Fruit fly (Drosophila melanogaster) whole organism, embryonic: ENCODE measurements around the gene CG31960.

ENCODE experiments used
- Awh ChIP-seq: fragments of 200-800 bp; sonication (Bioruptor generic); IDR thresholded peaks from 2 replicates; pipeline ENCODE4, ENCODE4 v1.3.6; 2022; ENCODE audit warnings: missing biosample characterization, missing genetic modification characterization
- B-H1 ChIP-seq: fragments of 200-800 bp; sonication (Bioruptor generic); IDR thresholded peaks from 3 replicates; pipeline ENCODE4 v1.3.6; 2022; ENCODE audit warnings: missing biosample characterization, missing genetic modification characterization
- CG10209 ChIP-seq: fragments of 200-800 bp; sonication (Bioruptor generic); optimal IDR thresholded peaks from 3 replicates; lab custom pipeline; 2017; ENCODE audit warnings: missing biosample characterization, mild to moderate bottlenecking, missing genetic modification characterization, missing genetic modification reagents
- CG10979 ChIP-seq: fragments of 200-800 bp; sonication (Bioruptor generic); optimal IDR thresholded peaks from 2 replicates; lab custom pipeline; 2018; ENCODE audit warnings: missing biosample characterization, mild to moderate bottlenecking, missing genetic modification characterization, moderate library complexity
- CG11085 ChIP-seq: fragments of 200-800 bp; sonication (Bioruptor generic); IDR thresholded peaks from 2 replicates; pipeline ENCODE4 v1.3.6; 2022; ENCODE audit warnings: missing biosample characterization, missing genetic modification characterization
- CG11398 ChIP-seq: fragments of 200-800 bp; sonication (Bioruptor generic); optimal IDR thresholded peaks from 2 replicates; lab custom pipeline; 2016; ENCODE audit warnings: missing biosample characterization, missing genetic modification characterization
- CG13624 ChIP-seq: fragments of 200-800 bp; sonication (Bioruptor generic); optimal IDR thresholded peaks from 2 replicates; lab custom pipeline; 2016; ENCODE audit warnings: missing biosample characterization, missing genetic modification characterization
- CG1529 ChIP-seq: fragments of 200-800 bp; sonication (Bioruptor generic); optimal IDR thresholded peaks from 3 replicates; lab custom pipeline; 2018; ENCODE audit warnings: missing biosample characterization, missing genetic modification characterization
- CG16815 ChIP-seq: fragments of 200-800 bp; sonication (Bioruptor generic); optimal IDR thresholded peaks from 3 replicates; lab custom pipeline; 2017; ENCODE audit warnings: missing biosample characterization, mild to moderate bottlenecking, missing genetic modification characterization
- CG18262 ChIP-seq: fragments of 200-800 bp; optimal IDR thresholded peaks from 3 replicates; lab custom pipeline; 2019; ENCODE audit warnings: missing biosample characterization, mild to moderate bottlenecking, missing genetic modification characterization, moderate library complexity
- CG18764 ChIP-seq: fragments of 200-800 bp; sonication (Bioruptor generic); optimal IDR thresholded peaks from 3 replicates; lab custom pipeline; 2016; ENCODE audit warnings: missing biosample characterization, missing genetic modification characterization
- CG32767 ChIP-seq: fragments of 200-800 bp; sonication (Bioruptor generic); IDR thresholded peaks from 2 replicates; pipeline ENCODE4 v1.3.6; 2022; ENCODE audit warnings: missing biosample characterization, missing genetic modification characterization
- CG3838 ChIP-seq: fragments of 200-800 bp; sonication (Bioruptor generic); optimal IDR thresholded peaks from 3 replicates; lab custom pipeline; 2016; ENCODE audit warnings: missing biosample characterization, missing genetic modification characterization
- CG3995 ChIP-seq: fragments of 200-800 bp; sonication (Bioruptor generic); optimal IDR thresholded peaks from 3 replicates; lab custom pipeline; 2016; ENCODE audit warnings: missing biosample characterization, missing genetic modification characterization
- CG42726 ChIP-seq: fragments of 200-800 bp; sonication (Bioruptor generic); IDR thresholded peaks from 2 replicates; pipeline ENCODE4 v1.3.6; 2022; ENCODE audit warnings: missing biosample characterization, missing genetic modification characterization; ENCODE audit not compliant: partially characterized antibody
- CG43689 ChIP-seq: fragments of 200-800 bp; sonication (Bioruptor generic); IDR thresholded peaks from 2 replicates; pipeline ENCODE4 v1.3.6; 2022; ENCODE audit warnings: missing biosample characterization, missing genetic modification characterization
- CG7271 ChIP-seq: fragments of 200-800 bp; sonication (Bioruptor generic); optimal IDR thresholded peaks from 2 replicates; lab custom pipeline; 2018; ENCODE audit warnings: missing biosample characterization, mild to moderate bottlenecking, missing genetic modification characterization, moderate library complexity
- CG7963 ChIP-seq: fragments of 200-800 bp; sonication (Bioruptor generic); IDR thresholded peaks from 3 replicates; pipeline ENCODE4 v1.3.6; 2022; ENCODE audit warnings: missing biosample characterization, missing genetic modification characterization; ENCODE audit not compliant: partially characterized antibody
- CG8765 ChIP-seq: fragments of 200-800 bp; sonication (Bioruptor generic); IDR thresholded peaks from 2 replicates; pipeline ENCODE4 v1.3.6; 2022; ENCODE audit warnings: missing biosample characterization, missing genetic modification characterization
- HLHmδ ChIP-seq: fragments of 200-800 bp; sonication (Bioruptor generic); optimal IDR thresholded peaks from 2 replicates; lab custom pipeline; 2018; ENCODE audit warnings: missing biosample characterization, mild to moderate bottlenecking, missing genetic modification characterization, moderate library complexity
- Hmr ChIP-seq: fragments of 200-800 bp; sonication (Bioruptor generic); optimal IDR thresholded peaks from 3 replicates; lab custom pipeline; 2017; ENCODE audit warnings: mild to moderate bottlenecking, missing biosample characterization, missing genetic modification reagents, missing genetic modification characterization
- Nf-YB ChIP-seq: fragments of 200-800 bp; sonication (Bioruptor generic); optimal IDR thresholded peaks from 3 replicates; lab custom pipeline; 2019; ENCODE audit warnings: missing biosample characterization, mild to moderate bottlenecking, missing genetic modification characterization, moderate library complexity
- Sry-β ChIP-seq: fragments of 200-800 bp; sonication (Bioruptor generic); optimal IDR thresholded peaks from 2 replicates; lab custom pipeline; 2018; ENCODE audit warnings: missing biosample characterization, mild to moderate bottlenecking, missing genetic modification characterization, moderate library complexity
- Ssrp ChIP-seq: fragments of 200-800 bp; sonication (Bioruptor generic); optimal IDR thresholded peaks from 2 replicates; lab custom pipeline; 2018; ENCODE audit warnings: missing biosample characterization, mild to moderate bottlenecking, missing genetic modification characterization, moderate library complexity
- TFAM ChIP-seq: fragments of 200-800 bp; sonication (Bioruptor generic); optimal IDR thresholded peaks from 2 replicates; lab custom pipeline; 2017; ENCODE audit warnings: missing biosample characterization, missing genetic modification characterization, inconsistent platforms
- Taf1 ChIP-seq: fragments of 200-800 bp; sonication (Bioruptor generic); IDR thresholded peaks from 2 replicates; pipeline ENCODE4 v1.3.6; 2022; ENCODE audit warnings: missing biosample characterization, missing genetic modification characterization
- Usf ChIP-seq: fragments of 200-800 bp; sonication (Bioruptor generic); optimal IDR thresholded peaks from 2 replicates; lab custom pipeline; 2017; ENCODE audit warnings: missing genotype, missing biosample characterization, missing genetic modification characterization
- ara ChIP-seq: fragments of 200-800 bp; sonication (Bioruptor generic); IDR thresholded peaks from 2 replicates; pipeline ENCODE4 v1.3.6; 2022; ENCODE audit warnings: missing biosample characterization, missing genetic modification characterization
- ash1 ChIP-seq: fragments of 200-800 bp; sonication (Bioruptor generic); optimal IDR thresholded peaks from 2 replicates; lab custom pipeline; 2018; ENCODE audit warnings: missing biosample characterization, mild to moderate bottlenecking, missing genetic modification characterization
- bbx ChIP-seq: fragments of 200-800 bp; sonication (Bioruptor generic); IDR thresholded peaks from 2 replicates; pipeline ENCODE4 v1.3.6; 2022; ENCODE audit warnings: missing biosample characterization, missing genetic modification characterization; ENCODE audit not compliant: partially characterized antibody
- bigmax ChIP-seq: fragments of 200-800 bp; sonication (Bioruptor generic); optimal IDR thresholded peaks from 2 replicates; lab custom pipeline; 2018; ENCODE audit warnings: missing biosample characterization, mild to moderate bottlenecking, missing genetic modification characterization
- bowl ChIP-seq: fragments of 200-800 bp; sonication (Bioruptor generic); IDR thresholded peaks from 2 replicates; pipeline ENCODE4 v1.3.6; 2022; ENCODE audit warnings: missing biosample characterization, missing genetic modification characterization
- cas ChIP-seq: fragments of 200-800 bp; sonication (Bioruptor generic); IDR thresholded peaks from 2 replicates; pipeline ENCODE4 v1.3.6; 2022; ENCODE audit warnings: missing biosample characterization, missing genetic modification characterization
- croc ChIP-seq: fragments of 200-800 bp; sonication (Bioruptor generic); conservative IDR thresholded peaks from 3 replicates; pipeline ENCODE4 v1.3.6; 2022; ENCODE audit warnings: missing biosample characterization, missing genetic modification characterization
- cwo ChIP-seq: fragments of 200-800 bp; sonication (Bioruptor generic); optimal IDR thresholded peaks from 3 replicates; lab custom pipeline; 2017; ENCODE audit warnings: missing biosample characterization, missing genetic modification characterization, mild to moderate bottlenecking, moderate library complexity, missing genetic modification reagents
- dati ChIP-seq: fragments of 200-800 bp; sonication (Bioruptor generic); IDR thresholded peaks from 2 replicates; pipeline ENCODE4 v1.3.6; 2022; ENCODE audit warnings: missing biosample characterization, missing genetic modification characterization
- en ChIP-seq: fragments of 200-800 bp; sonication (Bioruptor generic); optimal IDR thresholded peaks from 2 replicates; lab custom pipeline; 2016; ENCODE audit warnings: missing biosample characterization, missing genetic modification characterization
- eve ChIP-seq, 2 experiments: fragments of >200 bp; optimal IDR thresholded peaks; 2 replicates each; lab custom pipeline; 2017; ENCODE audit warnings: missing biosample characterization in 2 of 2, missing genetic modification characterization in 2 of 2
- fd3F ChIP-seq: fragments of 200-800 bp; sonication (Bioruptor generic); optimal IDR thresholded peaks from 2 replicates; lab custom pipeline; 2018; ENCODE audit warnings: missing biosample characterization, mild to moderate bottlenecking, missing genetic modification characterization, moderate library complexity
- hb ChIP-seq: fragments of 200-800 bp; sonication (Bioruptor generic); IDR thresholded peaks from 3 replicates; pipeline ENCODE4 v1.3.6; 2022; ENCODE audit warnings: missing biosample characterization, missing genetic modification characterization; ENCODE audit not compliant: partially characterized antibody
- hth ChIP-seq: fragments of >200 bp; optimal IDR thresholded peaks from 2 replicates; lab custom pipeline; 2017; ENCODE audit warnings: inconsistent platforms
- ken ChIP-seq: fragments of 200-800 bp; sonication (Bioruptor generic); IDR thresholded peaks from 3 replicates; pipeline ENCODE4 v1.3.6; 2022; ENCODE audit warnings: missing biosample characterization, missing genetic modification characterization
- klu ChIP-seq: fragments of 200-800 bp; sonication (Bioruptor generic); IDR thresholded peaks from 2 replicates; pipeline ENCODE4 v1.3.6; 2022; ENCODE audit warnings: missing biosample characterization, missing genetic modification characterization
- maf-S ChIP-seq: fragments of 200-800 bp; sonication (Bioruptor generic); optimal IDR thresholded peaks from 2 replicates; lab custom pipeline; 2016; ENCODE audit warnings: missing biosample characterization, missing genetic modification characterization
- nerfin-2 ChIP-seq: fragments of 200-800 bp; sonication (Bioruptor generic); IDR thresholded peaks from 2 replicates; pipeline ENCODE4 v1.3.6; 2022; ENCODE audit warnings: missing biosample characterization, missing genetic modification characterization; ENCODE audit not compliant: partially characterized antibody
- nmo ChIP-seq: fragments of 200-800 bp; sonication (Bioruptor generic); optimal IDR thresholded peaks from 2 replicates; lab custom pipeline; 2018; ENCODE audit warnings: missing biosample characterization, mild to moderate bottlenecking, missing genetic modification characterization, moderate library complexity
- odd ChIP-seq: fragments of 200-800 bp; sonication (Bioruptor generic); optimal IDR thresholded peaks from 2 replicates; lab custom pipeline; 2017; ENCODE audit warnings: missing biosample characterization, mild to moderate bottlenecking, missing genetic modification characterization
- sens-2 ChIP-seq: fragments of 200-800 bp; sonication (Bioruptor generic); IDR thresholded peaks from 2 replicates; pipeline ENCODE4 v1.3.6; 2022; ENCODE audit warnings: missing biosample characterization, missing genetic modification characterization
- tap ChIP-seq: fragments of 200-800 bp; optimal IDR thresholded peaks from 3 replicates; lab custom pipeline; 2019; ENCODE audit warnings: missing biosample characterization, mild to moderate bottlenecking, missing genetic modification characterization, moderate library complexity
- vvl ChIP-seq: fragments of 200-800 bp; sonication (Bioruptor generic); IDR thresholded peaks from 2 replicates; pipeline ENCODE4 v1.3.6; 2022; ENCODE audit warnings: missing biosample characterization, missing genetic modification characterization
- wek ChIP-seq: fragments of 200-800 bp; sonication (Bioruptor generic); optimal IDR thresholded peaks from 3 replicates; lab custom pipeline; 2018; ENCODE audit warnings: missing biosample characterization, mild to moderate bottlenecking, missing genetic modification characterization, moderate library complexity
- wor ChIP-seq: fragments of 200-800 bp; sonication (Bioruptor generic); IDR thresholded peaks from 2 replicates; pipeline ENCODE4 v1.3.6; 2022; ENCODE audit warnings: missing biosample characterization, missing genetic modification characterization

The CG31960 gene

DNA sequence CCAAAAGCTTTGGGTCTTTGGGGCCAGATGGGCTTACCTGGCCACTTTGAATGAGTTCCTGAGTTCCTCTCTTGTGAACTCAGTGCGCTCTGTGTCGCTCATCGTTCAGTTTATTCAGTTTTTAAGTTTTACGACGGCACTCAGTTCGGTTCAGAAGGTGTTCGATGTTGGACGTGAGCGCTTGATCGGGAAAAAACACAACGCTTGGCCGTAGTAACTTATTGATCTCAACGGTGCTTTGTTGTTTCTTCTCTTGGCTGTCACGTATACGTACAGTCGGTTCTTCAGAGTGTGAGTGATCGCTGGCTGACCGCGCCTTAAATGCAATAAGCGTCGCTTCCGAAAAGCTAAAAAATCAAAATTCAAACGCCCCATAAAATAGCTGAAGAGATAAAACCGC is 2.3 kb downstream of the CG31960 start, which contains the start of gene bark (continued):
- TF ChIP-seq CG3995 = no peak
- TF ChIP-seq CG7271 = no peak
- no peak for TF ChIP-seq CG11085
- TF ChIP-seq CG11398 (GFP tag; lab: Kevin White, UChicago) = no peak
- TF ChIP-seq CG3838 (GFP tag; lab: Kevin White, UChicago) = no peak
- TF ChIP-seq CG1529 (GFP tag; lab: Kevin White, UChicago) = no peak
- TF ChIP-seq CG42726 = no peak
- no peak for TF ChIP-seq ara (GFP tag; lab: Robert Waterston, UW)
- TF ChIP-seq vvl (GFP tag; lab: Robert Waterston, UW) = peak; percentile 48
- no peak for TF ChIP-seq Ssrp (tag; lab: Kevin White, UChicago)
- no peak for TF ChIP-seq maf-S (GFP tag; lab: Kevin White, UChicago)
- TF ChIP-seq fd3F = no peak
- no peak for TF ChIP-seq B-H1 (GFP tag; lab: Robert Waterston, UW)
- TF ChIP-seq klu (GFP tag; lab: Robert Waterston, UW) = no peak
- no peak for TF ChIP-seq CG10979 (tag; lab: Kevin White, UChicago)
- no peak; the same call in 1 of the 2 replicates for TF ChIP-seq bowl (GFP tag; lab: Robert Waterston, UW)
- TF ChIP-seq CG18764 (GFP tag; lab: Kevin White, UChicago) = no peak
- TF ChIP-seq wor (GFP tag; lab: Robert Waterston, UW) = no peak
- no peak for TF ChIP-seq tap (tag; lab: Kevin White, UChicago)
- TF ChIP-seq eve (GFP tag; optimal IDR thresholded peaks at IDR 0.05; lab: Kevin White, UChicago) = no peak
- TF ChIP-seq en (GFP tag; lab: Kevin White, UChicago) = no peak
- TF ChIP-seq Nf-YB (GFP tag; lab: Kevin White, UChicago) = no peak
- no peak for TF ChIP-seq ash1 (GFP tag; lab: Kevin White, UChicago)
- no peak for TF ChIP-seq Awh (GFP tag; lab: Robert Waterston, UW)
- no peak for TF ChIP-seq dati
- TF ChIP-seq sens-2 (GFP tag; lab: Robert Waterston, UW) = no peak
- TF ChIP-seq ken (GFP tag; lab: Robert Waterston, UW) = no peak
- no peak for TF ChIP-seq nmo (GFP tag; lab: Kevin White, UChicago)
- TF ChIP-seq hb (GFP tag; lab: Robert Waterston, UW) = no peak
- TF ChIP-seq HLHmδ = no peak
- TF ChIP-seq croc = no peak
- TF ChIP-seq bigmax = peak; percentile 43
- no peak for TF ChIP-seq CG32767 (GFP tag; lab: Robert Waterston, UW)
- no peak for TF ChIP-seq odd (GFP tag; lab: Kevin White, UChicago)
- TF ChIP-seq Taf1 (GFP tag; lab: Robert Waterston, UW) = no peak
- no peak for TF ChIP-seq cas
- TF ChIP-seq CG8765 (GFP tag; lab: Robert Waterston, UW) = no peak
- no peak for TF ChIP-seq TFAM
- no peak for TF ChIP-seq CG18262 (tag; lab: Kevin White, UChicago)
- no peak for TF ChIP-seq CG10209 (GFP tag; lab: Kevin White, UChicago)
- no peak for TF ChIP-seq Sry-β (GFP tag; lab: Kevin White, UChicago)
- TF ChIP-seq wek (GFP tag; lab: Kevin White, UChicago) = no peak
- no peak for TF ChIP-seq CG43689 (GFP tag; lab: Robert Waterston, UW)
- peak; percentile 12 for TF ChIP-seq Hmr (GFP tag; lab: Kevin White, UChicago)
- TF ChIP-seq nerfin-2 = no peak
- no peak for TF ChIP-seq CG16815 (GFP tag; lab: Kevin White, UChicago)
- no peak; the same call in 1 of the 2 replicates for TF ChIP-seq bbx (GFP tag; lab: Robert Waterston, UW)
- no peak for TF ChIP-seq Usf (GFP tag; lab: Kevin White, UChicago)
- peak; percentile 27 for TF ChIP-seq CG13624
- TF ChIP-seq hth (lab: Kevin White, UChicago) = no peak
- TF ChIP-seq CG7963 (GFP tag; lab: Robert Waterston, UW) = no peak
- no peak for TF ChIP-seq cwo (GFP tag; lab: Kevin White, UChicago)
